Worm (Caenorhabditis elegans): Measurements from ENCODE around the gene ptp-5.2.

ptp-5.2 gene

DNA sequence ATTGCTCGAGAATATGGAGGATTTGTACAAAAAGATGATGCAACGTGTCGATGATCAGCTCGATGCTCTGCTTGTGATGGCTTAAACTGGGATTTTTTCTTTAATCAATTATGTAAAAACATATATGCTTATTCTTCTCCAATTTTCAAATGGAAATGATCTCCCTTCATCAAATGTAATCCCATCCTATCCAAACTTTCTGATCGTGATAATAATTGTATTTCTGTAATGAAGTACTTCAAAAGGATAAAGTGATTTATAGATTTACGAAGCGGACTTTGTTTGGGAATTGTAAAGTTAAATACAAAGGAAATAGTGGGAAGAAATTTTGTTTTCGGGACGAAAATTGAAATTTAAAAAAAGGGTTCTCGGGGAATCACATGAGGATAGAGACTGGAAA, 29.8 kb upstream of the ptp-5.2 start:
- TF ChIP-seq K09A11.1 (tag; optimal IDR thresholded peaks at IDR 0.05; ENCODE audit: insufficient read depth) = no peak
- peak; percentile 13 for TF ChIP-seq ama-1 (optimal IDR thresholded peaks at IDR 0.05)

DNA sequence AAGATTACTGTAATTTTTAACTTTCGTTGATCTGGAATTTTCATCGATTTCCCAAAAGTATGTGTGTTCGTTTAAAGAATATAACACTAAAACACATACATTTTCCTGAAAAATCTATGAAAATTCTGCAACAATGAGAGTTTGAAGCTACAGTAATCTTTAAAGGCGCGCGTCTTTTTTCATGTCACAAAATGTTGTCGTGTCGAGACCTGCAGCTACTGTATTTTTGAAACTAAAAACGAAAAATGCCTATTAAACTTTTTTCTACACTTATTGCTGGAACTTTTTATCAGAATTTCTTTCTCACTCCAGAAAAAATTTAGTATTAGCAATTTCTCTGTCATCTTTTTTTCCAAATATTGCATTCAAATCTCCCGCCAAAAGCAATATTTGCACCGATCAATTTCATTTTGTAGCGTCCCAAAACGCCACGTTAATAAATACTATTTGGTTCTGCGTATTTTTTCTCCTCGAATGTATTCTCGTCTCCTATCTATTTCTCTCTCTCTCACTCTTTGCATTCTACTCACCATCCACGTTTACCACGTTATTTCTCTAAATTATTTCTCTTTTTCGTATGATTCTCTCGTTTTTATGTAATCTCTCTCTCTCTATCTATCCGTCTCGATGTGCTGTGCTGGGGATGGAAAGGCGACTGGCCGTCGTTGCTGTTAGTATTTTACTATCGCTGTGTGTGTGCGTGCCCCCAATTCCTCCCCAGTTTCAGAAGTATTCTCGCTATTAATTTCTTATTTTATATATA, 25.8 kb upstream of the ptp-5.2 start, which contains the start of gene melo-1:
Gene melo-1, plus strand, starts transcription at position 658 of the 763 bp plus-strand sequence.
- TF ChIP-seq nfya-1 (tag; optimal IDR thresholded peaks at IDR 0.05) (peak; percentile 60), unc-42 (tag; optimal IDR thresholded peaks at IDR 0.05) (peak; percentile 51), ceh-6 (GFP tag; optimal IDR thresholded peaks at IDR 0.05) (no peak), pha-4 (tag; optimal IDR thresholded peaks at IDR 0.05) (no peak), ceh-19 (GFP tag; optimal IDR thresholded peaks at IDR 0.05) (peak; percentile 11), elt-4 (tag; optimal IDR thresholded peaks at IDR 0.05) (no peak), unc-55 (GFP tag; optimal IDR thresholded peaks at IDR 0.05) (peak; percentile 42), K02D7.2 (tag; optimal IDR thresholded peaks at IDR 0.05) (no peak), ztf-16 (tag; optimal IDR thresholded peaks at IDR 0.05) (no peak)

- no peak for TF ChIP-seq dve-1 (tag; optimal IDR thresholded peaks at IDR 0.05)
- TF ChIP-seq eyg-1 (tag; optimal IDR thresholded peaks at IDR 0.05) = no peak
These were observed 23.7 kb upstream of the ptp-5.2 start, which contains the start of gene nlp-56 for ce11 chrIV:14784481-14784880. nlp-56 (minus strand) TSS chrIV:14784737.

DNA sequence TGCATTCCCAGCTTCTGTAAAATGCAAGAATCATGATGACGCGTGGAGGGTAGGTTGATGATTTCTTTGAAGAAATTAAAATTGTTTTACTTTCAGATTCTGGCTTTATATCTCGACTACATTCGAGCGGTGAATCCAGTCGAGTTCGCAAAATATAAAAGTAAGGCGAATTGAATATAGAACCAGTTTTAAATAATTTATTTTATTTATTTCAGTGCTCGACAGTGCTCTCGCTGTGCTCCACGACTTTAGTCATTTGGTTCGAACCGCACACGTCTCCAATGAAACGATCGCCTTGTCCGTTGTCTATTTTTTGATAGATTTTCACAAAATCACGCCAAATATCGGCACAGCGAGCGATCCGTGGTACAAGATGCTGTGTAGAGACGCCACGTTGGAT, 21.5 kb upstream of the ptp-5.2 start, which contains the start of gene Y57G11C.1130:
Gene Y57G11C.1130, plus strand, starts transcription at position 301 of the 400 bp plus-strand sequence.
- no peak for TF ChIP-seq nhr-11 (tag; optimal IDR thresholded peaks at IDR 0.05)
- TF ChIP-seq madf-2 (tag; optimal IDR thresholded peaks at IDR 0.05) = no peak
- no peak for TF ChIP-seq ceh-24 (tag; optimal IDR thresholded peaks at IDR 0.05)
- TF ChIP-seq dmd-4 (tag; optimal IDR thresholded peaks at IDR 0.05; ENCODE audit: borderline replicate concordance) = no peak
- no peak for TF ChIP-seq che-1 (tag; optimal IDR thresholded peaks at IDR 0.05)
- no peak for TF ChIP-seq ceh-31 (tag; optimal IDR thresholded peaks at IDR 0.05)
- no peak for TF ChIP-seq ceh-9 (tag; optimal IDR thresholded peaks at IDR 0.05)
- no peak for TF ChIP-seq pat-9 (tag; optimal IDR thresholded peaks at IDR 0.05)
- TF ChIP-seq ztf-16 (tag; optimal IDR thresholded peaks at IDR 0.05) = no peak
- TF ChIP-seq T23F11.4 (GFP tag; optimal IDR thresholded peaks at IDR 0.05) = no peak
- no peak for TF ChIP-seq pag-3 (tag; optimal IDR thresholded peaks at IDR 0.05; ENCODE audit: borderline replicate concordance)
- TF ChIP-seq unc-3 (GFP tag; conservative IDR thresholded peaks at IDR 0.05) = no peak
- no peak for TF ChIP-seq unc-3 (tag; optimal IDR thresholded peaks at IDR 0.05)
- no peak for TF ChIP-seq lin-11 (tag; optimal IDR thresholded peaks at IDR 0.05)
- TF ChIP-seq zip-5 (tag; optimal IDR thresholded peaks at IDR 0.05) = no peak
- no peak for TF ChIP-seq elt-4 (tag; optimal IDR thresholded peaks at IDR 0.05)
- TF ChIP-seq K09A11.1 (tag; optimal IDR thresholded peaks at IDR 0.05; ENCODE audit: insufficient read depth) = no peak
- TF ChIP-seq F13H6.1 (tag; optimal IDR thresholded peaks at IDR 0.05) = no peak

DNA sequence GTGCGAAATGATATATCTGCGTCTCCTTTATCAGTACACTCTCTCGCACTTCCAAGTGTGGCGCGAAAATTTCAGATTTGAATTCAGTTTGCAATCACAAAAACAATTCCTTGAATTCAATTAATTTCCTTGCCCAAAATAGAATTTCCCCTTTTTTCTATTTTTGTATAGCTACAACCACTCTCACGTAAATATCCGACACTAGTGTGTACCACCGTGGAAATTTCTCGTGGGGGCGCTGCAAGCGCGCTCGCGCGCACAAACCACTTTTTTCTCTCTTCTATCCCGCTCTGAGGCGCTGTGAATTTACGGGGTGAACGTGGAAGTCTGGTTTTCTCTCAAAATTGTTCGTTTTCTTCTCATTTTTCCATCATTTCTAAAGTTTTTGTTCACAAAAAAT, 20.8 kb upstream of the ptp-5.2 start, which contains the start of gene Y57G11C.8:
Gene Y57G11C.8, plus strand, starts transcription at position 301 of the 400 bp plus-strand sequence.
- no peak for TF ChIP-seq ztf-16 (tag; optimal IDR thresholded peaks at IDR 0.05)
- no peak for TF ChIP-seq ceh-22 (tag; optimal IDR thresholded peaks at IDR 0.05)
- no peak for TF ChIP-seq nhr-232 (tag; optimal IDR thresholded peaks at IDR 0.05)
- TF ChIP-seq nfya-1 (tag; optimal IDR thresholded peaks at IDR 0.05) = no peak
- no peak for TF ChIP-seq elt-2 (tag; optimal IDR thresholded peaks at IDR 0.05)
- TF ChIP-seq ceh-31 (tag; optimal IDR thresholded peaks at IDR 0.05) = no peak
- TF ChIP-seq K09A11.1 (tag; optimal IDR thresholded peaks at IDR 0.05; ENCODE audit: insufficient read depth) = no peak
- TF ChIP-seq hlh-15 (tag; optimal IDR thresholded peaks at IDR 0.05) = no peak
- no peak for TF ChIP-seq T23F11.4 (GFP tag; optimal IDR thresholded peaks at IDR 0.05)
- no peak for TF ChIP-seq pqm-1 (tag; optimal IDR thresholded peaks at IDR 0.05)
